Fruit fly (Drosophila melanogaster) whole organism, embryonic: ENCODE results near the gene CG31867.

ENCODE experiments used
- Antp ChIP-seq: fragments of 200-800 bp; sonication (Bioruptor generic); optimal IDR thresholded peaks from 3 replicates; lab custom pipeline; 2016; ENCODE audit warnings: missing biosample characterization, missing genetic modification characterization
- BtbVII ChIP-seq: fragments of 200-800 bp; sonication (Bioruptor generic); optimal IDR thresholded peaks from 3 replicates; lab custom pipeline; 2017; ENCODE audit warnings: missing biosample characterization, mild to moderate bottlenecking, missing genetic modification characterization
- CG10209 ChIP-seq: fragments of 200-800 bp; sonication (Bioruptor generic); optimal IDR thresholded peaks from 3 replicates; lab custom pipeline; 2017; ENCODE audit warnings: missing biosample characterization, mild to moderate bottlenecking, missing genetic modification characterization, missing genetic modification reagents
- CG10462 ChIP-seq: fragments of 200-800 bp; sonication (Bioruptor generic); optimal IDR thresholded peaks from 2 replicates; lab custom pipeline; 2016; ENCODE audit warnings: missing biosample characterization, missing genetic modification characterization
- CG10959 ChIP-seq: fragments of 200-800 bp; sonication (Bioruptor generic); IDR thresholded peaks from 2 replicates; pipeline ENCODE4 v1.3.6; 2022; ENCODE audit warnings: missing biosample characterization, missing genetic modification characterization
- CG11723 ChIP-seq: fragments of 200-800 bp; sonication (Bioruptor generic); optimal IDR thresholded peaks from 2 replicates; lab custom pipeline; 2017; ENCODE audit warnings: missing biosample characterization, mild to moderate bottlenecking, missing genetic modification characterization
- CG1529 ChIP-seq: fragments of 200-800 bp; sonication (Bioruptor generic); optimal IDR thresholded peaks from 3 replicates; lab custom pipeline; 2018; ENCODE audit warnings: missing biosample characterization, missing genetic modification characterization
- CG15696 ChIP-seq: fragments of 200-800 bp; sonication (Bioruptor generic); optimal IDR thresholded peaks from 2 replicates; lab custom pipeline; 2019; ENCODE audit warnings: missing biosample characterization, mild to moderate bottlenecking, missing genetic modification characterization, moderate library complexity
- CG1603 ChIP-seq: fragments of 200-800 bp; sonication (Bioruptor generic); optimal IDR thresholded peaks from 2 replicates; lab custom pipeline; 2019; ENCODE audit warnings: missing biosample characterization, mild to moderate bottlenecking, missing genetic modification characterization, moderate library complexity
- CG16815 ChIP-seq: fragments of 200-800 bp; sonication (Bioruptor generic); optimal IDR thresholded peaks from 3 replicates; lab custom pipeline; 2017; ENCODE audit warnings: missing biosample characterization, mild to moderate bottlenecking, missing genetic modification characterization
- CG17186 ChIP-seq: fragments of 200-800 bp; sonication (Bioruptor generic); optimal IDR thresholded peaks from 3 replicates; lab custom pipeline; 2017; ENCODE audit warnings: missing biosample characterization, missing genetic modification reagents, missing genetic modification characterization
- CG17829 ChIP-seq: fragments of 200-800 bp; optimal IDR thresholded peaks from 2 replicates; lab custom pipeline; 2019; ENCODE audit warnings: missing biosample characterization, mild to moderate bottlenecking, missing genetic modification characterization, moderate library complexity
- CG2116 ChIP-seq: fragments of 200-800 bp; sonication (Bioruptor generic); optimal IDR thresholded peaks from 3 replicates; lab custom pipeline; 2018; ENCODE audit warnings: missing biosample characterization, mild to moderate bottlenecking, missing genetic modification characterization
- CG2712 ChIP-seq: fragments of 200-800 bp; optimal IDR thresholded peaks from 3 replicates; lab custom pipeline; 2019; ENCODE audit warnings: missing biosample characterization, mild to moderate bottlenecking, missing genetic modification characterization, moderate library complexity
- CG30403 ChIP-seq: fragments of 200-800 bp; sonication (Bioruptor generic); optimal IDR thresholded peaks from 3 replicates; lab custom pipeline; 2016; ENCODE audit warnings: missing biosample characterization, missing genetic modification characterization
- CG30431 ChIP-seq: fragments of 200-800 bp; sonication (Bioruptor generic); optimal IDR thresholded peaks from 2 replicates; lab custom pipeline; 2017; ENCODE audit warnings: missing biosample characterization, missing genetic modification characterization
- CG32772 ChIP-seq: fragments of 200-800 bp; sonication (Bioruptor generic); IDR thresholded peaks from 2 replicates; pipeline ENCODE4 v1.3.6; 2022; ENCODE audit warnings: missing biosample characterization, missing genetic modification characterization
- CG33557 ChIP-seq: fragments of 200-800 bp; sonication (Bioruptor generic); optimal IDR thresholded peaks from 2 replicates; lab custom pipeline; 2019; ENCODE audit warnings: missing biosample characterization, mild to moderate bottlenecking, missing genetic modification characterization, moderate library complexity
- CG3726 ChIP-seq: fragments of 200-800 bp; sonication (Bioruptor generic); IDR thresholded peaks from 3 replicates; pipeline ENCODE4, ENCODE4 v1.3.6; 2022; ENCODE audit warnings: missing biosample characterization, missing genetic modification characterization
- CG42726 ChIP-seq: fragments of 200-800 bp; sonication (Bioruptor generic); IDR thresholded peaks from 2 replicates; pipeline ENCODE4 v1.3.6; 2022; ENCODE audit warnings: missing biosample characterization, missing genetic modification characterization; ENCODE audit not compliant: partially characterized antibody
- CG4404 ChIP-seq: fragments of 200-800 bp; sonication (Bioruptor generic); IDR thresholded peaks from 2 replicates; pipeline ENCODE4 v1.3.6; 2022; ENCODE audit warnings: missing biosample characterization, missing genetic modification characterization
- CG4424 ChIP-seq: fragments of 200-800 bp; sonication (Bioruptor generic); optimal IDR thresholded peaks from 3 replicates; lab custom pipeline; 2016; ENCODE audit warnings: missing biosample characterization, missing genetic modification characterization
- CG4820 ChIP-seq: fragments of 200-800 bp; sonication (Bioruptor generic); optimal IDR thresholded peaks from 3 replicates; lab custom pipeline; 2016; ENCODE audit warnings: missing biosample characterization, missing genetic modification characterization
- CG6813 ChIP-seq: fragments of 200-800 bp; sonication (Bioruptor generic); optimal IDR thresholded peaks from 2 replicates; lab custom pipeline; 2017; ENCODE audit warnings: missing biosample characterization, missing genetic modification characterization, mild to moderate bottlenecking, moderate library complexity, missing genetic modification reagents
- CG7271 ChIP-seq: fragments of 200-800 bp; sonication (Bioruptor generic); optimal IDR thresholded peaks from 2 replicates; lab custom pipeline; 2018; ENCODE audit warnings: missing biosample characterization, mild to moderate bottlenecking, missing genetic modification characterization, moderate library complexity
- CG8765 ChIP-seq: fragments of 200-800 bp; sonication (Bioruptor generic); IDR thresholded peaks from 2 replicates; pipeline ENCODE4 v1.3.6; 2022; ENCODE audit warnings: missing biosample characterization, missing genetic modification characterization
- CG9817 ChIP-seq: fragments of 200-800 bp; sonication (Bioruptor generic); optimal IDR thresholded peaks from 2 replicates; lab custom pipeline; 2018; ENCODE audit warnings: missing biosample characterization, mild to moderate bottlenecking, missing genetic modification characterization, moderate library complexity
- CTCF ChIP-seq: fragments of 200-800 bp; sonication (Bioruptor generic); optimal IDR thresholded peaks from 2 replicates; lab custom pipeline; 2017; ENCODE audit warnings: missing biosample characterization, mild to moderate bottlenecking, missing genetic modification characterization, moderate library complexity
- Camta ChIP-seq: fragments of 200-800 bp; sonication (Bioruptor generic); optimal IDR thresholded peaks from 2 replicates; lab custom pipeline; 2016; ENCODE audit warnings: missing biosample characterization, missing genetic modification characterization
- Chrac-16 ChIP-seq: fragments of 200-800 bp; sonication (Bioruptor generic); optimal IDR thresholded peaks from 3 replicates; lab custom pipeline; 2016; ENCODE audit warnings: missing biosample characterization, missing genetic modification characterization
- CrebB ChIP-seq: fragments of 200-800 bp; sonication (Bioruptor generic); optimal IDR thresholded peaks from 3 replicates; lab custom pipeline; 2018; ENCODE audit warnings: missing biosample characterization, mild to moderate bottlenecking, missing genetic modification characterization
- D19B ChIP-seq: fragments of 200-800 bp; sonication (Bioruptor generic); optimal IDR thresholded peaks from 2 replicates; lab custom pipeline; 2017; ENCODE audit warnings: missing biosample characterization, mild to moderate bottlenecking, missing genetic modification characterization
- HmgZ ChIP-seq: fragments of 200-800 bp; sonication (Bioruptor generic); optimal IDR thresholded peaks from 2 replicates; lab custom pipeline; 2018; ENCODE audit warnings: missing biosample characterization, mild to moderate bottlenecking, missing genetic modification characterization
- Med ChIP-seq: fragments of 200-800 bp; sonication (Bioruptor generic); peaks from one replicate; lab custom pipeline; 2016; ENCODE audit warnings: missing biosample characterization, missing genetic modification characterization, mild to moderate bottlenecking, inconsistent platforms, moderate library complexity
- amos ChIP-seq: fragments of 200-800 bp; sonication (Bioruptor generic); IDR thresholded peaks from 2 replicates; pipeline ENCODE4 v1.3.6; 2022; ENCODE audit warnings: missing biosample characterization, missing genetic modification characterization; ENCODE audit not compliant: partially characterized antibody
- az2 ChIP-seq: fragments of 200-800 bp; sonication (Bioruptor generic); optimal IDR thresholded peaks from 3 replicates; lab custom pipeline; 2016; ENCODE audit warnings: missing biosample characterization, missing genetic modification characterization
- cg ChIP-seq: fragments of 200-800 bp; sonication (Bioruptor generic); optimal IDR thresholded peaks from 3 replicates; lab custom pipeline; 2019; ENCODE audit warnings: missing biosample characterization, mild to moderate bottlenecking, missing genetic modification characterization, moderate library complexity
- dmrt11E ChIP-seq: fragments of 200-800 bp; sonication (Bioruptor generic); optimal IDR thresholded peaks from 3 replicates; lab custom pipeline; 2018; ENCODE audit warnings: missing biosample characterization, mild to moderate bottlenecking, missing genetic modification characterization, moderate library complexity
- dysf ChIP-seq: fragments of 200-800 bp; sonication (Bioruptor generic); IDR thresholded peaks from 3 replicates; pipeline ENCODE4 v1.3.6; 2022; ENCODE audit warnings: missing biosample characterization, missing genetic modification characterization
- ems ChIP-seq: fragments of 200-800 bp; sonication (Bioruptor generic); optimal IDR thresholded peaks from 3 replicates; lab custom pipeline; 2016; ENCODE audit warnings: missing biosample characterization, missing genetic modification characterization
- esg ChIP-seq: fragments of 200-800 bp; sonication (Bioruptor generic); conservative IDR thresholded peaks from 2 replicates; pipeline ENCODE4 v1.3.6; 2022; ENCODE audit warnings: missing biosample characterization, missing genetic modification characterization
- fd96Cb ChIP-seq: fragments of 200-800 bp; sonication (Bioruptor generic); optimal IDR thresholded peaks from 2 replicates; lab custom pipeline; 2018; ENCODE audit warnings: missing biosample characterization, mild to moderate bottlenecking, missing genetic modification characterization, moderate library complexity
- grau ChIP-seq: fragments of 200-800 bp; optimal IDR thresholded peaks from 3 replicates; lab custom pipeline; 2019; ENCODE audit warnings: missing biosample characterization, mild to moderate bottlenecking, missing genetic modification characterization, moderate library complexity
- h ChIP-seq: fragments of >200 bp; optimal IDR thresholded peaks from 2 replicates; lab custom pipeline; 2017
- ham ChIP-seq: fragments of 200-800 bp; sonication (Bioruptor generic); IDR thresholded peaks from 2 replicates; pipeline ENCODE4 v1.3.6; 2022; ENCODE audit warnings: missing biosample characterization, missing genetic modification characterization
- hth ChIP-seq: fragments of >200 bp; optimal IDR thresholded peaks from 2 replicates; lab custom pipeline; 2017; ENCODE audit warnings: inconsistent platforms
- kni ChIP-seq: fragments of 200-800 bp; sonication (Bioruptor generic); optimal IDR thresholded peaks from 3 replicates; lab custom pipeline; 2017; ENCODE audit warnings: mild to moderate bottlenecking, missing biosample characterization, missing genetic modification reagents, missing genetic modification characterization
- psq ChIP-seq: fragments of 200-800 bp; sonication (Bioruptor generic); optimal IDR thresholded peaks from 2 replicates; lab custom pipeline; 2017; ENCODE audit warnings: missing biosample characterization, missing genetic modification characterization
- so ChIP-seq: fragments of 200-800 bp; sonication (Bioruptor generic); IDR thresholded peaks from 3 replicates; pipeline ENCODE4 v1.3.6; 2022; ENCODE audit warnings: missing biosample characterization, missing genetic modification characterization
- tgo ChIP-seq: fragments of 200-800 bp; sonication (Bioruptor generic); IDR thresholded peaks from 3 replicates; pipeline ENCODE4 v1.3.6; 2022; ENCODE audit warnings: missing biosample characterization, missing genetic modification characterization
- z ChIP-seq: fragments of 200-800 bp; sonication (Bioruptor generic); IDR thresholded peaks from 3 replicates; pipeline ENCODE4 v1.3.6; 2022; ENCODE audit warnings: missing biosample characterization, missing genetic modification characterization
- zen2 ChIP-seq: fragments of 200-800 bp; sonication (Bioruptor generic); IDR thresholded peaks from 3 replicates; pipeline ENCODE4 v1.3.6; 2022; ENCODE audit warnings: missing biosample characterization, missing genetic modification characterization; ENCODE audit not compliant: partially characterized antibody

The CG31867 gene

dm6 chr2L:11189116-11189449 is 43.9 kb upstream of the CG31867 start (continued):
- peak; percentile 30 for TF ChIP-seq kni (GFP tag; lab: Kevin White, UChicago)
- peak; percentile 52 for TF ChIP-seq CG4820 (GFP tag; lab: Kevin White, UChicago)
- TF ChIP-seq CG42726 (GFP tag; lab: Robert Waterston, UW), result no peak
- peak; percentile 64 for TF ChIP-seq CG1603 (tag; lab: Kevin White, UChicago)
- no peak for TF ChIP-seq ham
- no peak for TF ChIP-seq CG9817 (tag; lab: Kevin White, UChicago)
- TF ChIP-seq CG16815 (GFP tag; lab: Kevin White, UChicago), result peak; percentile 76
- TF ChIP-seq HmgZ (tag; lab: Kevin White, UChicago), result no peak
- TF ChIP-seq grau (tag; lab: Kevin White, UChicago), result peak; percentile 67
- TF ChIP-seq CG7271 (tag; lab: Kevin White, UChicago), result peak; percentile 59
- no peak for TF ChIP-seq amos
- peak; percentile 95 for TF ChIP-seq dmrt11E (tag; lab: Kevin White, UChicago)
- TF ChIP-seq CG2712, result peak; percentile 87
- TF ChIP-seq so (GFP tag; lab: Robert Waterston, UW), result no peak
- TF ChIP-seq psq (GFP tag; lab: Kevin White, UChicago), result no peak
- peak; percentile 85 for TF ChIP-seq CG10959 (GFP tag; lab: Robert Waterston, UW)
- peak; percentile 62 for TF ChIP-seq CG4424 (GFP tag; lab: Kevin White, UChicago)
- TF ChIP-seq CG33557 (GFP tag; lab: Kevin White, UChicago), result peak; percentile 17
- no peak for TF ChIP-seq BtbVII (GFP tag; lab: Kevin White, UChicago)
- TF ChIP-seq D19B, result peak; percentile 74
- TF ChIP-seq CG2116 (GFP tag; lab: Kevin White, UChicago), result no peak
- peak; percentile 70 for TF ChIP-seq CG10209 (GFP tag; lab: Kevin White, UChicago)
- TF ChIP-seq CG17186 (GFP tag; lab: Kevin White, UChicago), result no peak
- peak; percentile 54 for TF ChIP-seq fd96Cb (tag; lab: Kevin White, UChicago)
- peak; percentile 74 for TF ChIP-seq Med
- peak; percentile 37 for TF ChIP-seq CG10462 (GFP tag; lab: Kevin White, UChicago)
- no peak for TF ChIP-seq Antp (GFP tag; lab: Kevin White, UChicago)
- peak; percentile 74; the same call in 1 of the 2 replicates for TF ChIP-seq CG8765 (GFP tag; lab: Robert Waterston, UW)
- TF ChIP-seq Camta (GFP tag; lab: Kevin White, UChicago), result no peak
- TF ChIP-seq cg (GFP tag; lab: Kevin White, UChicago), result peak; percentile 24
- TF ChIP-seq Chrac-16 (GFP tag; lab: Kevin White, UChicago), result peak; percentile 73
- TF ChIP-seq CG15696 (tag; lab: Kevin White, UChicago), result peak; percentile 62
- peak; percentile 12 for TF ChIP-seq CG1529
- TF ChIP-seq CG30403 (GFP tag; lab: Kevin White, UChicago), result peak; percentile 39
- TF ChIP-seq az2 (GFP tag; lab: Kevin White, UChicago), result peak; percentile 60
- TF ChIP-seq CG32772, result peak; percentile 30; the same call in 1 of the 2 replicates
- TF ChIP-seq h (lab: Kevin White, UChicago), result no peak
- peak; percentile 43 for TF ChIP-seq CG30431 (GFP tag; lab: Kevin White, UChicago)
- TF ChIP-seq CG17829, result peak; percentile 67
- peak; percentile 20; the same call in 1 of the 3 replicates for TF ChIP-seq tgo (GFP tag; lab: Robert Waterston, UW)
- no peak for TF ChIP-seq CTCF (GFP tag; lab: Kevin White, UChicago)
- TF ChIP-seq esg (GFP tag; lab: Robert Waterston, UW), result peak; percentile 29; the same call in 1 of the 2 replicates
- no peak for TF ChIP-seq ems (GFP tag; lab: Kevin White, UChicago)
- peak; percentile 76 for TF ChIP-seq CG4404 (GFP tag; lab: Robert Waterston, UW)
- TF ChIP-seq CG3726 (GFP tag; lab: Robert Waterston, UW), result no peak
- no peak for TF ChIP-seq zen2 (GFP tag; lab: Robert Waterston, UW)
- TF ChIP-seq hth (lab: Kevin White, UChicago), result no peak
- TF ChIP-seq dysf (GFP tag; lab: Robert Waterston, UW), result peak; percentile 63; the same call in 1 of the 3 replicates
- peak; percentile 12 for TF ChIP-seq CG6813
- no peak for TF ChIP-seq z
- no peak for TF ChIP-seq CG11723 (GFP tag; lab: Kevin White, UChicago)
- TF ChIP-seq CrebB (tag; lab: Kevin White, UChicago), result no peak
